Worm (Caenorhabditis elegans): ENCODE measurements around the gene egli-1.

egli-1 gene

DNA sequence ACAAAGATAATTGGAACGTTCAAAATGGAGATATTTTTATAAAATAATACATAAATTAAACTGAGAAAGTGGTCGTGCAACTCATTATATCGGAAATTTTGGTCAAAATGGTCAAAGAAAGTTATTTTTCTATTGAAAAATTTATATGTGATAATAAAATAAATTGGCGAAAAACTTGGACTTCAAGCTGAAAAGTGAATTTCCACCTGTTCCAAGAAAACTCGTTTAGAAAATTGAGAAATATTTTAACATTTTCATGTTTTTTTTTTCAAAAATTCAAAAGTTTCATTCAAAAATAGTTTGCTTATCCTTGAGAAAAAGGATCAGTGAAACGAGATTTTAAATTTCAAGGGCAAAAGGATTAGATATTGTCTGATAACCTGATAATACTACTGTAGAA is 44.7 kb upstream of the egli-1 start:
- no peak for TF ChIP-seq snpc-4 (tag; optimal IDR thresholded peaks at IDR 0.05)
- no peak for TF ChIP-seq nhr-28 (tag; optimal IDR thresholded peaks at IDR 0.05)
- no peak for TF ChIP-seq elt-3 (tag; optimal IDR thresholded peaks at IDR 0.05)

DNA sequence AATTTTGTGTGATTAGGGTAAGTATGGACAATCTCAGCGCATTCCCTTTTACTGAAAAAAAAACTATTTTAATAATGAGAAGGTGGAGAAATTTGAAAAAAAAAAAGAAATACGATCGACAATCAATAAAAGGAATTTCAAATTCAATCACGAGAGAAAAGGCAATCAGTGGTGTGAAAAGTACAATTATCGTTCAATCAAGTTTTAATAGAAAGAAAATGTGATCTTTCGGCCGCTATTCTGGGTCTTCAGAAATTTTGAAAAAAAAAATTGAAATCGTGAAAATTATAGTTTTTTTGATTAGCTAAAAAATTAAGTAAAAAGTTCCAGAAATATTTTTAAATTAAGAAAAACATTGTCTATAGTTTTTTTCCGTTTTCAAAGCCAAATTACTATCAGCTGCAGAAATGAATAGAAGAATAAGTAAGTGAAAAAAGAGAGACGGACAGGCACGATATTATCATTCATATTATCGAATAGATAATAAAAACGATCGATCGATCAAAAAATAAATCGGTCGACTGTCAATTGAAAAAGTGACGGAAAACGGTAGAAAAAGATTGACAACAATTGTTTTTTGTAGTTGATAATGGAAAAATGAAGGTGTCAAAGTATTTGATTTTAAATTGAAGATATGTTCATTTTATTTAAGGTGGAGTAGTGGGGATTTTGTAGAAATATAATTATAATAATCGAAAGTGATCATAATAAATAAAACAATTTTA is 43.5 kb upstream of the egli-1 start, which contains the start of gene gldi-3:
gldi-3 (minus strand) TSS at position 51 of the 725 bp plus-strand sequence.
- no peak for TF ChIP-seq ceh-39 (tag; optimal IDR thresholded peaks at IDR 0.05)
- no peak for TF ChIP-seq ham-2 (GFP tag; optimal IDR thresholded peaks at IDR 0.05)
- TF ChIP-seq nhr-76 (tag; optimal IDR thresholded peaks at IDR 0.05), result no peak
- TF ChIP-seq ztf-11 (tag; optimal IDR thresholded peaks at IDR 0.05), result no peak
- no peak for TF ChIP-seq pha-4 (tag; optimal IDR thresholded peaks at IDR 0.05)
- no peak for TF ChIP-seq unc-62 (GFP tag; optimal IDR thresholded peaks at IDR 0.05)
- no peak for TF ChIP-seq tbx-8 (GFP tag; optimal IDR thresholded peaks at IDR 0.05)
- no peak for TF ChIP-seq zip-8 (tag; optimal IDR thresholded peaks at IDR 0.05)
- TF ChIP-seq ceh-83 (GFP tag; optimal IDR thresholded peaks at IDR 0.05), result no peak
- no peak for TF ChIP-seq bed-3 (GFP tag; optimal IDR thresholded peaks at IDR 0.05)
- TF ChIP-seq cnd-1 (tag; optimal IDR thresholded peaks at IDR 0.05), result no peak
- no peak for TF ChIP-seq nhr-237 (tag; optimal IDR thresholded peaks at IDR 0.05)
- no peak for TF ChIP-seq mls-2 (tag; optimal IDR thresholded peaks at IDR 0.05)
- no peak for TF ChIP-seq ceh-43 (GFP tag; optimal IDR thresholded peaks at IDR 0.05)
- TF ChIP-seq nhr-12 (tag; optimal IDR thresholded peaks at IDR 0.05), result no peak
- TF ChIP-seq mep-1 (tag; optimal IDR thresholded peaks at IDR 0.05), result no peak

DNA sequence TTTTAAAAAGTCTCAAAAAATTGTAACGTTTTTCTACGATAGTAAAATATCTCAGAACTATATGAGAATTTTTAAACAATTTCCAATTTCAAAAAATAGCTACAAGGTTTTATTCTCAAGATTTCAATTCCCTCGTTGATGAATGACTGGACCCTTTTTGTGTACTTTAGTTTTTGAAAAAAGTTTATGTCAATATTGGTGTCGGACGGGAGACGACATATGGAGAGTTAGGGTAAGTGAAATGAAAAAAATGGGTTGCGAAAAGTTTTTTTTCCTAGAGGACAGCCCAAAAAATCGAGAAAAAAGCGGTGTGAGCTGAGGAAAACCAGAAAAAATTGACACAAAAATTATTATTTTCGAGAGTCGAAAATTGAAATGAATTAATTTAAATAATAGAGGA is 42.9 kb upstream of the egli-1 start:
- TF ChIP-seq snpc-4 (tag; optimal IDR thresholded peaks at IDR 0.05), result no peak

DNA sequence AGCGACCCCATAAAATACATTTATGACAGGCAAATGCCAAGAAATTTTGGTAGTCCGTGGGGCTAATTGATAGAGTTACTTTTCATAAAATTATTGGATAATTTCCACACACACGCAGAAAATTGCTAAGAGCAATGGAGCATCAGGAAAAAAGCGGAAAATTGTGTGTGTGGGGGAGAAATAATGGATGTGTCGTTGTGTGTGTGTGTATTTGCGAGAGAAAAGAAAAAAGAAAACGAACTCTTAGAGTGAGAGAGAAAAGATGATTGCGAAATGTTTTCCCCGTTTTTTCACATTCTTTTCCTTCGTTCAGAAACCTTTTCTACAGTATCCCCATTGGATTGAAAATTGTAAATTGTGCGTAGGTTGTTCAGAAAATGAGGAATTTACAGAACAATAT is 42.2 kb upstream of the egli-1 start:
- TF ChIP-seq tbx-8 (GFP tag; optimal IDR thresholded peaks at IDR 0.05), result no peak
- TF ChIP-seq ces-1 (GFP tag; optimal IDR thresholded peaks at IDR 0.05), result peak; percentile 44

DNA sequence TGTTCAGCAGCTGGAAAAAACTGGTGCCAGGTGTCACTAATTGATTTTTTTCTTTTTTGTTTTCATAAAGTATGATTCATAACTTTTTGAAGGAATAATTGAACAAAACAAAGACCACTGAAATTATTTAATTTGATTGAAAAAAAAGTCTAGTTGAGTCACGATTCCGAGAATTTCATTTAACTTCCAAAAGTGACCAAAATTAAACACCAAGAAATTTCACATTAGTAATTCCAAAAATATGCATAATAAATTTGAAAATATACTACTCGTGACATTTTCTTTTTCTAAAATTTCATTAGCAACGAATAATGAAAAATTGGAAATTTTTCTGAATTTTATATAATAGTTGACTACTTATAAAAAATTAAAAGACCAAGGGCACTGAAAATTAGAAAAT is 41.7 kb upstream of the egli-1 start:
- TF ChIP-seq bed-3 (GFP tag; optimal IDR thresholded peaks at IDR 0.05) (no peak), ces-1 (GFP tag; optimal IDR thresholded peaks at IDR 0.05) (no peak), pha-4 (tag; optimal IDR thresholded peaks at IDR 0.05) (no peak), ceh-43 (GFP tag; optimal IDR thresholded peaks at IDR 0.05) (no peak), ceh-83 (GFP tag; optimal IDR thresholded peaks at IDR 0.05) (no peak), lin-13 (tag; optimal IDR thresholded peaks at IDR 0.05) (no peak), lin-32 (GFP tag; optimal IDR thresholded peaks at IDR 0.05) (no peak)

DNA sequence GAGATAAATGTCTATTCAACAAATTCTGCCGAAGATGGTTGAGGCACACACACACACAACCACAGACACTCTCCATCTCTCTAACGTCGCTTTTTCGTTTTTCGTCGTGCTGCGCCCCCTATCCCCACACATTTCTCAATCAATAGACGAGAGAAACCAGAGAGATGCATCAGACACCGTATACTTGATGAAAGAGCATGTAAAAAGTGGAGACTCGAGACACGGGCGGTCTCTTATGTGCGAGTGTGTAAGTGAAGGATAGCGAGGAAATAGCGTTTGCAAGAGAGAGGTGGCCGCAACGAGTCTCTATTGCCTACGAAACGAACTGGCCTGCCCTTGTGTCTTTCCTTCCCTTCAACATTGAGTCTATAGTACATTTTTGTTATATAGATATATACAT is 41.0 kb upstream of the egli-1 start:
- TF ChIP-seq elt-3 (tag; optimal IDR thresholded peaks at IDR 0.05) (peak; percentile 2), tbx-8 (GFP tag; optimal IDR thresholded peaks at IDR 0.05) (no peak), lin-13 (tag; optimal IDR thresholded peaks at IDR 0.05) (peak; percentile 21), nhr-76 (tag; optimal IDR thresholded peaks at IDR 0.05) (no peak), mep-1 (tag; optimal IDR thresholded peaks at IDR 0.05) (peak; percentile 75), unc-39 (tag; optimal IDR thresholded peaks at IDR 0.05) (no peak), nhr-2 (tag; optimal IDR thresholded peaks at IDR 0.05) (peak; percentile 53), drap-1 (GFP tag; optimal IDR thresholded peaks at IDR 0.05) (peak; percentile 65), hlh-1 (tag; optimal IDR thresholded peaks at IDR 0.05) (peak; percentile 78), cnd-1 (tag; optimal IDR thresholded peaks at IDR 0.05) (peak; percentile 50), ztf-11 (tag; optimal IDR thresholded peaks at IDR 0.05) (peak; percentile 20), pha-4 (tag; optimal IDR thresholded peaks at IDR 0.05) (peak; percentile 91), unc-62 (GFP tag; optimal IDR thresholded peaks at IDR 0.05) (peak; percentile 77), flh-1 (GFP tag; optimal IDR thresholded peaks at IDR 0.05) (no peak), sptf-1 (tag; optimal IDR thresholded peaks at IDR 0.05) (peak; percentile 53), ces-1 (GFP tag; optimal IDR thresholded peaks at IDR 0.05) (peak; percentile 87), ham-2 (GFP tag; optimal IDR thresholded peaks at IDR 0.05) (peak; percentile 58), mls-2 (tag; optimal IDR thresholded peaks at IDR 0.05) (peak; percentile 78), mab-5 (tag; optimal IDR thresholded peaks at IDR 0.05) (no peak), unc-120 (tag; optimal IDR thresholded peaks at IDR 0.05; ENCODE audit: poor library complexity, severe bottlenecking) (peak; percentile 67), nhr-237 (tag; optimal IDR thresholded peaks at IDR 0.05) (peak; percentile 85), lsy-2 (tag; optimal IDR thresholded peaks at IDR 0.05) (peak; percentile 82), ceh-39 (tag; optimal IDR thresholded peaks at IDR 0.05) (peak; percentile 75)
